Worm (Caenorhabditis elegans) whole organism, young adult: ENCODE results near the gene irk-3.

Source experiments
- F23B12.7 ChIP-seq: sonication (generic microtip); optimal IDR thresholded peaks from 2 replicates; lab custom pipeline; 2017; ENCODE audit warnings: missing genetic modification characterization, mild to moderate bottlenecking, missing compliant biosample characterization, antibody characterized with exemption, moderate library complexity; ENCODE audit not compliant: insufficient read depth
- lin-40 ChIP-seq: sonication (generic microtip); optimal IDR thresholded peaks from 2 replicates; lab custom pipeline; 2016; ENCODE audit warnings: missing genetic modification characterization, mild to moderate bottlenecking, missing compliant biosample characterization, missing genotype, missing genetic modification reagents
- lin-54 ChIP-seq: fragments of 200-800 bp; sonication (Bioruptor generic); optimal IDR thresholded peaks from 2 replicates; lab custom pipeline; 2018; ENCODE audit warnings: mild to moderate bottlenecking, missing genetic modification characterization, missing compliant biosample characterization
- madf-6 ChIP-seq: fragments of 200-800 bp; sonication (Bioruptor generic); IDR thresholded peaks from 2 replicates; pipeline ENCODE4 v1.3.6; 2022; ENCODE audit warnings: missing genetic modification reagents, missing genetic modification characterization, missing compliant biosample characterization
- mcd-1 ChIP-seq: fragments of 200-800 bp; sonication (Bioruptor generic); IDR thresholded peaks from 2 replicates; pipeline ENCODE4 v1.3.6; 2022; ENCODE audit warnings: missing genetic modification reagents, missing genetic modification characterization, missing compliant biosample characterization

DNA sequence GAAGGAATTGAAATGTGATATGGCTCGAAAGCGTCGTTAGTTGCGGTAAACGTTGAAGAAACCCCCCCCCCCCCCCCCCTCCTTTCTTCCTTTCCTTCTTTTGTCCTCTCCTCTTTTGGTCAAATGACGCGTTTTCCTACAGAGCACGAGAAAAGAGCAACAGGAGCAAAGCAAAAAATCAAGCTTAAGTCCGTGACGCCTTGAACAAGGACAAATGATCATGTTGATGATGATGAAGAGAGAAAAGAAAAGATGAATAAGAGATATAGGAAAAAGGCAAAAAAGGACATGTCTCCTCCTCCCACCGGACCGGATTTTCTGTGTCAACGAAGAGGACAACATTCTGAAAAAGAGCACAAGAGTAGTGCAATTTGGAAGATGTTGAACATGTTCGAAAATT is 10.6 kb downstream of the irk-3 start:
- TF ChIP-seq mcd-1 (GFP tag; lab: Robert Waterston, UW) (no peak), F23B12.7 (tag; lab: Kevin White, UChicago) (no peak), lin-54 (GFP tag; lab: Kevin White, UChicago) (no peak), lin-40 (no peak), madf-6 (GFP tag; lab: Robert Waterston, UW) (no peak)
